Worm (Caenorhabditis elegans) whole organism, mixed stage, embryonic: ENCODE results near the gene C10G8.3.

ENCODE experiments used
- M03D4.4 ChIP-seq: sonication (generic microtip); optimal IDR thresholded peaks from 2 replicates; lab custom pipeline; 2017; ENCODE audit warnings: mild to moderate bottlenecking, missing genetic modification characterization, missing compliant biosample characterization
- elt-1 ChIP-seq: sonication (generic microtip); optimal IDR thresholded peaks from 2 replicates; lab custom pipeline; 2017; ENCODE audit warnings: missing genetic modification characterization, mild to moderate bottlenecking, missing compliant biosample characterization, antibody characterized with exemption, moderate library complexity, borderline replicate concordance; ENCODE audit not compliant: insufficient read depth
- snpc-4 ChIP-seq: fragments of 150-350 bp; optimal IDR thresholded peaks from 2 replicates; lab custom pipeline; 2014; ENCODE audit warnings: missing biosample characterization, missing genetic modification characterization
- tbx-8 ChIP-seq: fragments of 200-800 bp; sonication (Bioruptor generic); optimal IDR thresholded peaks from 2 replicates; lab custom pipeline; 2018; ENCODE audit warnings: mild to moderate bottlenecking, missing genetic modification characterization, moderate library complexity, missing compliant biosample characterization
- unc-62 ChIP-seq: fragments of 150-350 bp; optimal IDR thresholded peaks from 2 replicates; lab custom pipeline; 2014; ENCODE audit warnings: missing biosample characterization, missing genetic modification reagents, missing genetic modification characterization

- no peak for TF ChIP-seq M03D4.4
- TF ChIP-seq unc-62 = no peak
- TF ChIP-seq snpc-4 (tag; lab: Kevin White, UChicago) = no peak
- TF ChIP-seq tbx-8 (GFP tag; lab: Kevin White, UChicago) = no peak
- TF ChIP-seq elt-1 (tag; lab: Kevin White, UChicago) = no peak
These were observed 36.9 kb downstream of the C10G8.3 start, which contains the start of gene T09D3.3 for ce11 chrV:5349471-5349870.
